Worm (Caenorhabditis elegans): Measurements from ENCODE around the gene F46B6.4.
A peak's percentile ranks its signal among the peaks of the same experiment; 100 is the strongest.

The F46B6.4 gene

DNA sequence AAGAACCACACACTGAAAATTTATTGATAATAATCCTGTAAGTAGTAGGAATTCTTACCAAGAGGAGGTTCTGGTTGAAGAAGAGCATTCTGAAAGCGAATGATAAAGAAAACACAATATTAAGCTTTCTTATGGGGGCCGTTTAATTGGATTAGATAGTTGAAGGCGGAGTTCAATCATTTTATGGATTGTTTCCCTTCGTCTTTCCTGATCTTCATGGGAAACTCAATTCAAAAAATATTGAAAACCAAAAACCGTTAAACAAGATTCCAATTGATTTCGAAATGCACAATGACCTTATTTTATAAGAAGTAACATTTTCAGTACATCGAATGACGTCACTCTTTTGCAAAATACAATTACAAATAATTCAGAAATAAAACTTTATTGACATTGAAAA is 19.8 kb upstream of the F46B6.4 start, which contains the start of gene F46B6.13:
TSS of gene F46B6.13 (minus strand) at position 101 of the 400 bp plus-strand sequence.
- TF ChIP-seq sem-2 (GFP tag; optimal IDR thresholded peaks at IDR 0.05) (no peak), cnd-1 (tag; optimal IDR thresholded peaks at IDR 0.05) (no peak), ceh-83 (GFP tag; optimal IDR thresholded peaks at IDR 0.05) (no peak), zip-8 (tag; optimal IDR thresholded peaks at IDR 0.05) (no peak)

DNA sequence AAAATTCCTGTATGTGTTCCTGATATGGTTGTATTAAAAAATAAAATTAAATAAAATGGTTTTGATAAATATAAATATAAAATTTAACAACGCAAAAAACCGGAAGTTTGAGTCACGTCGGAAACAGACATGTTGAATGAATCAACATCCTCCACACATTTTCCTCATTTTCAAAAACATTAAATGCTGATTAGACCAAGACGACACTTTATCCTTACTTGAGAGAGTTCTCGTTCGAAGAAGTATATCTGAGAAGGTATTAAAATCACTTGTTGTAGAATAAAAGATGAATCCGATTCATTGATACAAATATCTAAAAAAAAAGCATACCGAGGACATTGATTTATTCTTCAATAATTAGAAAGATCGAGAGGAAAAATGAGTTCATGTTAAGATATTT is 18.9 kb upstream of the F46B6.4 start:
- TF ChIP-seq M03D4.4 (tag; optimal IDR thresholded peaks at IDR 0.05) (no peak), unc-62 (GFP tag; optimal IDR thresholded peaks at IDR 0.05) (no peak), flh-1 (GFP tag; optimal IDR thresholded peaks at IDR 0.05) (no peak), nhr-237 (tag; optimal IDR thresholded peaks at IDR 0.05) (no peak), sptf-1 (tag; optimal IDR thresholded peaks at IDR 0.05) (no peak), hlh-1 (tag; optimal IDR thresholded peaks at IDR 0.05) (no peak), mls-2 (tag; optimal IDR thresholded peaks at IDR 0.05) (no peak), ceh-43 (GFP tag; optimal IDR thresholded peaks at IDR 0.05) (no peak), pha-4 (tag; optimal IDR thresholded peaks at IDR 0.05) (no peak), blmp-1 (tag; optimal IDR thresholded peaks at IDR 0.05) (no peak), lin-32 (GFP tag; optimal IDR thresholded peaks at IDR 0.05) (no peak), elt-1 (tag; optimal IDR thresholded peaks at IDR 0.05; ENCODE audit: borderline replicate concordance, insufficient read depth) (no peak)

DNA sequence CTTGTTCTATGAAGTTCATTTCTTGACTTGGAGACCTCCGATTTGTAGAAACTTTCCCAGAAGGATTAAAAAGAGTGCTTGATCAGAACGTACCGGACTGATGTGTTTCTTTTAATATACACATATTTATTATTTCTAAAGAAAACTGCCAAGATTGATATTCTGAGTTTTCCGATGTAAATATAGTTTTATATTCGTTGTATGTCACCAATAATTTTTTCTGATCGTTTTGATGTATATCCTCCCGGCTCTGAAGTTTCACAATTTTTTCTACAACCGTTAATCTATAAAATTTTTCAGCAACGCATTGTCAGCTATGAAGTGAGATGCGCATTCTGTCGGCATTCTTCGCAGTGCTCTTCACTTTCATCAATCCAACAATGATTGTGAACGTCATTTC is 17.2 kb upstream of the F46B6.4 start, which contains the start of gene F46B6.9:
TSS of gene F46B6.9 (plus strand) at position 301 of the 400 bp plus-strand sequence.
- no peak for TF ChIP-seq unc-120 (tag; optimal IDR thresholded peaks at IDR 0.05; ENCODE audit: poor library complexity, severe bottlenecking)
- no peak for TF ChIP-seq sptf-1 (tag; optimal IDR thresholded peaks at IDR 0.05)
- no peak for TF ChIP-seq mep-1 (tag; optimal IDR thresholded peaks at IDR 0.05)
- TF ChIP-seq lin-32 (GFP tag; optimal IDR thresholded peaks at IDR 0.05): no peak
- TF ChIP-seq hlh-1 (tag; optimal IDR thresholded peaks at IDR 0.05): no peak
- TF ChIP-seq nhr-28 (tag; optimal IDR thresholded peaks at IDR 0.05): no peak
- TF ChIP-seq ham-2 (GFP tag; optimal IDR thresholded peaks at IDR 0.05): no peak
- no peak for TF ChIP-seq pha-4 (tag; optimal IDR thresholded peaks at IDR 0.05)
- TF ChIP-seq ztf-11 (tag; optimal IDR thresholded peaks at IDR 0.05): no peak
- TF ChIP-seq nhr-237 (tag; optimal IDR thresholded peaks at IDR 0.05): no peak
- no peak for TF ChIP-seq mls-2 (tag; optimal IDR thresholded peaks at IDR 0.05)
- no peak for TF ChIP-seq elt-1 (tag; optimal IDR thresholded peaks at IDR 0.05; ENCODE audit: borderline replicate concordance, insufficient read depth)
- TF ChIP-seq M03D4.4 (tag; optimal IDR thresholded peaks at IDR 0.05): no peak
- TF ChIP-seq tbx-8 (GFP tag; optimal IDR thresholded peaks at IDR 0.05): no peak
- TF ChIP-seq ces-1 (GFP tag; optimal IDR thresholded peaks at IDR 0.05): no peak
- no peak for TF ChIP-seq nhr-76 (tag; optimal IDR thresholded peaks at IDR 0.05)
- TF ChIP-seq ceh-83 (GFP tag; optimal IDR thresholded peaks at IDR 0.05): no peak

DNA sequence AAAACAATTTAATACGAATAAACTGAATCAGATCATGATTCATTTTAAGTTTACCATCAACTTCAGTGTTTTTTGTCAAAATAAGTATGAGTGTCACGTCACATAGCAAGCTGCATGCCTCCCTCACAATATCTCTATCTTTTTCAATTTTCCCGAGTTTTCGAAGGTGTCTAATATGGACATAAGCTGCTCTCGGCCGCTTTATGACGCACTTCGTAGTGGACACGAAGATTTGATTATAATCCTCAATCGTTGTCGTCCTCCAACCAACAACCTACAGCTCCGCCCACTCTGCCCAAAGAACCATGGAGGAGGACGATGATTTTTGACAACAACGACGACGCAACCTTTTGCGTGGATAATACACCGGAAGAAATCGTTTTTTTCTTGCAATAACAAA is 16.7 kb upstream of the F46B6.4 start:
- TF ChIP-seq ces-1 (GFP tag; optimal IDR thresholded peaks at IDR 0.05): peak; percentile 17
- no peak for TF ChIP-seq lin-32 (GFP tag; optimal IDR thresholded peaks at IDR 0.05)

DNA sequence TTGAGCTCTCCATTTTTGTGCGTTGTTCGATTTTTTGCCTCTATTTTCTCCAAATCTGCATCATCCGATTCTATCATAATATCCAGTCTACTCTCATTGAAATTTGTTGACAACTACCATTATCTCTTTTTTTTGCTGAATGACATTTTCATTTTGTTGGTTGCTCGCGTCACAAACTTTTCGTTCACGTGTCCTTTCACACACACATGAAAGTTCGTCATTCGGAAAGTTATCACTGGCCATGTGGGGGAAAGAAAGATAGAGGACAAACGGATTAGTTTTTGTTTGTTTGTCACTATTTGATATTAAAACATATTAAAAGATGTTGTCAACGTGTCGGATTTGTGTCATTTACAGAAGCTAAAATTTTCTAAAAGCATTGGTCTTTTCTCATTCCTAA is 15.7 kb upstream of the F46B6.4 start:
- TF ChIP-seq ceh-39 (tag; optimal IDR thresholded peaks at IDR 0.05): no peak
- TF ChIP-seq lsy-2 (tag; optimal IDR thresholded peaks at IDR 0.05): no peak
- TF ChIP-seq lin-32 (GFP tag; optimal IDR thresholded peaks at IDR 0.05): no peak
- TF ChIP-seq bed-3 (GFP tag; optimal IDR thresholded peaks at IDR 0.05): no peak
- no peak for TF ChIP-seq elt-3 (tag; optimal IDR thresholded peaks at IDR 0.05)

DNA sequence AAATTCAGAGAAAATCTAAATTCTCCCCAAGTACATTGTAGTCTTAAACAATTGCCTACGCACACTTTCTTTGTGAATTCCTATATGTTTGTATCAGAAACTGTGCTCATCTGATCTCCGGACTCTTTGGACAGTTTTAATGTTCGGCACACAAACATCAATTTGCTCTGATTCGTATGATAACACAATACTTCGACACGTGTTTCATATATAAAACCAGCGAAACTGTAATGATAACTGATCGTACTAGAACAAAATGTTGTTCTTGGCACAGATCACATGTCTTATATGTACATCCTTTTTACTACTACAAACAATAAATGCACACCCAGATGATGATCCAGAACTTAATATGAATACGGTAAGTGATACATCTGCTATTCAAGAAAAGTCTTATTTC is 12.0 kb upstream of the F46B6.4 start, which contains the start of gene lipl-2:
TSS of gene lipl-2 (plus strand) at position 236 of the 400 bp plus-strand sequence.
- no peak for TF ChIP-seq hlh-1 (tag; optimal IDR thresholded peaks at IDR 0.05)
- no peak for TF ChIP-seq nhr-28 (tag; optimal IDR thresholded peaks at IDR 0.05)
- no peak for TF ChIP-seq ztf-11 (tag; optimal IDR thresholded peaks at IDR 0.05)
- no peak for TF ChIP-seq snpc-4 (tag; optimal IDR thresholded peaks at IDR 0.05)
- TF ChIP-seq nhr-2 (tag; optimal IDR thresholded peaks at IDR 0.05): no peak
- TF ChIP-seq ceh-43 (GFP tag; optimal IDR thresholded peaks at IDR 0.05): no peak
- TF ChIP-seq ceh-39 (tag; optimal IDR thresholded peaks at IDR 0.05): no peak
- TF ChIP-seq ceh-83 (GFP tag; optimal IDR thresholded peaks at IDR 0.05): no peak
- TF ChIP-seq drap-1 (GFP tag; optimal IDR thresholded peaks at IDR 0.05): no peak
- TF ChIP-seq M03D4.4 (tag; optimal IDR thresholded peaks at IDR 0.05): no peak
- TF ChIP-seq lsy-2 (tag; optimal IDR thresholded peaks at IDR 0.05): no peak
- no peak for TF ChIP-seq ces-1 (GFP tag; optimal IDR thresholded peaks at IDR 0.05)
- no peak for TF ChIP-seq ham-2 (GFP tag; optimal IDR thresholded peaks at IDR 0.05)
- no peak for TF ChIP-seq nhr-237 (tag; optimal IDR thresholded peaks at IDR 0.05)

Data from whole organism, mixed stage, embryonic.